Worm (Caenorhabditis elegans): ENCODE results near the gene F46G10.1.

DNA sequence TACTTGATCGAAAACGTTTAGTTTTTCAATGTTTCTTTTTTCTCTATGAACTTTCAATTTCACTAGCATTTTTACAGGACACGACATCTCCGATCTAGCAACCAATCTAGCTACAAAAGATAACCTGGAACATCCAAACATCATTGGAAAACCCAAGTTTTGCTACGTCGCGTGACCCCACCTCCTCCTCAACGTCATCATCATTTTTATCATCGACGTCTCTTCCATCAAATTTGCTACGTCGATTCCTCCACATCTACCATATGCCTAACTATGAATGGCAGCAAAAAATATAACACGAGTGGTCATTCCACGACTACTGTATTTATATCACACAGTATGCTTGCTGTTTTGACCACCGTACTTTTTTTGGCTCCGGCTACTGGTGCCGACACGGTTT lies 11.3 kb upstream of the F46G10.1 start, which contains the start of gene F46G10.2:
- no peak for TF ChIP-seq T22C8.4 (GFP tag; IDR thresholded peaks at IDR 0.05)
- TF ChIP-seq ref-1 (GFP tag; conservative IDR thresholded peaks at IDR 0.05) = no peak
- no peak for TF ChIP-seq cog-1 (tag; optimal IDR thresholded peaks at IDR 0.05)
- TF ChIP-seq ztf-29 (GFP tag; IDR thresholded peaks at IDR 0.05) = no peak
